Fruit fly (Drosophila melanogaster) whole organism, wandering third instar larva: ENCODE measurements around the gene Kaz.

ENCODE experiments used
- Abd-B ChIP-seq: fragments of >200 bp; optimal IDR thresholded peaks from 2 replicates; lab custom pipeline; 2017; ENCODE audit warnings: missing biosample characterization, missing genetic modification characterization
- CG32264 ChIP-seq: fragments of 200-800 bp; sonication (Bioruptor generic); optimal IDR thresholded peaks from 2 replicates; lab custom pipeline; 2016; ENCODE audit warnings: missing biosample characterization, missing genetic modification characterization
- CG9705 ChIP-seq: fragments of 200-800 bp; sonication (Bioruptor generic); optimal IDR thresholded peaks from 2 replicates; lab custom pipeline; 2018; ENCODE audit warnings: missing biosample characterization, mild to moderate bottlenecking, missing genetic modification characterization
- CrebA ChIP-seq: fragments of 200-800 bp; sonication (Bioruptor generic); optimal IDR thresholded peaks from 2 replicates; lab custom pipeline; 2016; ENCODE audit warnings: missing biosample characterization, mild to moderate bottlenecking, missing genetic modification characterization, borderline replicate concordance
- Dfd ChIP-seq: fragments of >200 bp; optimal IDR thresholded peaks from 2 replicates; lab custom pipeline; 2017; ENCODE audit warnings: missing biosample characterization, missing genetic modification characterization
- Dif ChIP-seq: fragments of 200-275, 200-300 bp; sonication (Bioruptor generic); optimal IDR thresholded peaks from 2 replicates; lab custom pipeline; 2018; ENCODE audit warnings: missing biosample characterization, missing genetic modification characterization; ENCODE audit not compliant: partially characterized antibody
- GATAd ChIP-seq: sonication (Bioruptor generic); optimal IDR thresholded peaks from 2 replicates; lab custom pipeline; 2016; ENCODE audit warnings: missing biosample characterization, missing genetic modification characterization
- HLH106 ChIP-seq: fragments of 200-800 bp; optimal IDR thresholded peaks from 3 replicates; lab custom pipeline; 2019; ENCODE audit warnings: missing biosample characterization, mild to moderate bottlenecking, missing genetic modification characterization, moderate library complexity
- Hnf4 ChIP-seq: fragments of 200-800 bp; sonication (Bioruptor generic); optimal IDR thresholded peaks from 2 replicates; lab custom pipeline; 2016; ENCODE audit warnings: missing biosample characterization, mild to moderate bottlenecking, missing genetic modification characterization
- Hr78 ChIP-seq: fragments of >200 bp; optimal IDR thresholded peaks from 2 replicates; lab custom pipeline; 2017; ENCODE audit warnings: missing biosample characterization, missing genetic modification characterization
- Hr83 ChIP-seq: fragments of 200-300 bp; sonication (Bioruptor generic); optimal IDR thresholded peaks from 2 replicates; lab custom pipeline; 2016; ENCODE audit warnings: missing biosample characterization, mild to moderate bottlenecking, missing genetic modification characterization, moderate library complexity; ENCODE audit not compliant: poor library complexity, severe bottlenecking
- Jra ChIP-seq: sonication (Bioruptor generic); optimal IDR thresholded peaks from 2 replicates; lab custom pipeline; 2016; ENCODE audit warnings: missing biosample characterization, missing genetic modification characterization
- Mio ChIP-seq: sonication (Bioruptor generic); optimal IDR thresholded peaks from 2 replicates; lab custom pipeline; 2016; ENCODE audit warnings: missing biosample characterization, missing genetic modification characterization
- Myc ChIP-seq: fragments of >200 bp; optimal IDR thresholded peaks from 2 replicates; lab custom pipeline; 2017
- N ChIP-seq: fragments of >200 bp; optimal IDR thresholded peaks from 2 replicates; lab custom pipeline; 2018; ENCODE audit warnings: missing biosample characterization, missing external identifiers, missing genetic modification characterization
- OdsH ChIP-seq: fragments of 200-800 bp; sonication (Bioruptor generic); optimal IDR thresholded peaks from 2 replicates; lab custom pipeline; 2016; ENCODE audit warnings: missing biosample characterization, mild to moderate bottlenecking, missing genetic modification characterization
- Rel ChIP-seq, 2 experiments: fragments of 200-800 bp; sonication (Bioruptor generic) in 1 of 2; optimal IDR thresholded peaks; 2 replicates in 1 of 2; 3 replicates in 1 of 2; lab custom pipeline; 2016 to 2019; ENCODE audit warnings: mild to moderate bottlenecking in 2 of 2, missing biosample characterization in 2 of 2, missing genetic modification characterization in 2 of 2, moderate library complexity in 1 of 2
- Sp1 ChIP-seq: fragments of 200-800 bp; sonication (Bioruptor generic); optimal IDR thresholded peaks from 3 replicates; lab custom pipeline; 2019; ENCODE audit warnings: missing biosample characterization, mild to moderate bottlenecking, missing genetic modification characterization, moderate library complexity
- Vsx2 ChIP-seq: fragments of 200-300, 225-300 bp; sonication (Bioruptor generic); optimal IDR thresholded peaks from 2 replicates; lab custom pipeline; 2018; ENCODE audit warnings: missing biosample characterization, missing genetic modification characterization; ENCODE audit not compliant: partially characterized antibody
- br ChIP-seq: fragments of 200-800 bp; sonication (Bioruptor generic); optimal IDR thresholded peaks from 2 replicates; lab custom pipeline; 2016; ENCODE audit warnings: missing biosample characterization, missing genetic modification characterization
- brk ChIP-seq: fragments of 200-800 bp; sonication (Bioruptor generic); optimal IDR thresholded peaks from 2 replicates; lab custom pipeline; 2016; ENCODE audit warnings: missing biosample characterization, mild to moderate bottlenecking, missing genetic modification characterization
- dl ChIP-seq, 2 experiments: fragments of 175-275, 200-275 bp in 1 of 2; fragments of 200-275 bp in 1 of 2; sonication (Bioruptor generic); optimal IDR thresholded peaks; lab custom pipeline; 2018; ENCODE audit warnings: mild to moderate bottlenecking in 2 of 2, missing biosample characterization in 2 of 2, missing genetic modification characterization in 2 of 2, moderate library complexity in 2 of 2; ENCODE audit not compliant: partially characterized antibody in 2 of 2, insufficient read depth in 1 of 2
- dmrt93B ChIP-seq: fragments of 200-800 bp; sonication (Bioruptor generic); optimal IDR thresholded peaks from 2 replicates; lab custom pipeline; 2018; ENCODE audit warnings: missing biosample characterization, mild to moderate bottlenecking, missing genetic modification characterization
- dsf ChIP-seq: sonication (Bioruptor generic); optimal IDR thresholded peaks from 2 replicates; lab custom pipeline; 2016; ENCODE audit warnings: missing biosample characterization, missing genetic modification characterization, borderline replicate concordance
- ey ChIP-seq: fragments of 200-800 bp; sonication (Bioruptor generic); optimal IDR thresholded peaks from 2 replicates; lab custom pipeline; 2016; ENCODE audit warnings: missing biosample characterization, missing genetic modification characterization
- foxo ChIP-seq, 2 experiments: fragments of 200-800 bp; sonication (Bioruptor generic); optimal IDR thresholded peaks; 2 replicates in 1 of 2; 3 replicates in 1 of 2; lab custom pipeline; 2016 to 2017; ENCODE audit warnings: missing biosample characterization in 2 of 2, missing genetic modification characterization in 2 of 2
- fru ChIP-seq: fragments of 200-800 bp; sonication (Bioruptor generic); optimal IDR thresholded peaks from 3 replicates; lab custom pipeline; 2016; ENCODE audit warnings: missing biosample characterization, mild to moderate bottlenecking, missing genetic modification characterization
- h ChIP-seq: fragments of 200-800 bp; sonication (Bioruptor generic); optimal IDR thresholded peaks from 3 replicates; lab custom pipeline; 2016; ENCODE audit warnings: missing biosample characterization, mild to moderate bottlenecking, missing genetic modification characterization
- jim ChIP-seq: fragments of 175-275, 200-325 bp; sonication (Bioruptor generic); optimal IDR thresholded peaks from 2 replicates; lab custom pipeline; 2016; ENCODE audit warnings: missing biosample characterization, mild to moderate bottlenecking, missing genetic modification characterization
- lola ChIP-seq: fragments of >200 bp; optimal IDR thresholded peaks from 2 replicates; lab custom pipeline; 2017; ENCODE audit warnings: missing biosample characterization, missing genetic modification characterization
- pan ChIP-seq: fragments of >200 bp; optimal IDR thresholded peaks from 2 replicates; lab custom pipeline; 2017
- psq ChIP-seq: fragments of 200-800 bp; sonication (Bioruptor generic); optimal IDR thresholded peaks from 3 replicates; lab custom pipeline; 2017; ENCODE audit warnings: missing biosample characterization, mild to moderate bottlenecking, missing genetic modification characterization, moderate library complexity
- rgr ChIP-seq: fragments of 200-800 bp; sonication (Bioruptor generic); optimal IDR thresholded peaks from 3 replicates; lab custom pipeline; 2016; ENCODE audit warnings: missing biosample characterization, mild to moderate bottlenecking, missing genetic modification characterization
- sage ChIP-seq: fragments of 200-800 bp; sonication (Bioruptor generic); optimal IDR thresholded peaks from 2 replicates; lab custom pipeline; 2016; ENCODE audit warnings: missing biosample characterization, mild to moderate bottlenecking, missing genetic modification characterization
- sv ChIP-seq: fragments of 200-800 bp; sonication (Bioruptor generic); optimal IDR thresholded peaks from 3 replicates; lab custom pipeline; 2016; ENCODE audit warnings: missing biosample characterization, missing genetic modification characterization
- tai ChIP-seq: sonication (Bioruptor generic); optimal IDR thresholded peaks from 2 replicates; lab custom pipeline; 2016; ENCODE audit warnings: missing biosample characterization, missing genetic modification characterization
- usp ChIP-seq: fragments of >200 bp; optimal IDR thresholded peaks from 2 replicates; lab custom pipeline; 2017; ENCODE audit warnings: missing biosample characterization, missing genetic modification characterization
- woc ChIP-seq: sonication (Bioruptor generic); optimal IDR thresholded peaks from 2 replicates; lab custom pipeline; 2016; ENCODE audit warnings: missing biosample characterization, mild to moderate bottlenecking, missing genetic modification characterization

Kaz gene

dm6 chr3R:24856143-24856542 lies 26.4 kb upstream of the Kaz start, which contains the start of gene HDAC11:
HDAC11 (minus strand) TSS chr3R:24856243.
- TF ChIP-seq OdsH (GFP tag; lab: Kevin White, UChicago) = no peak
- no peak for TF ChIP-seq dmrt93B (GFP tag; lab: Kevin White, UChicago)
- no peak for TF ChIP-seq Hr78
- TF ChIP-seq Abd-B (GFP tag; lab: Kevin White, UChicago) = no peak
- TF ChIP-seq dl (GFP tag; optimal IDR thresholded peaks at IDR 0.05; lab: Kevin White, UChicago; ENCODE audit: insufficient read depth in 1 of 2, partially characterized antibody in 2 of 2) = no peak
- TF ChIP-seq Myc = no peak
- no peak for TF ChIP-seq Sp1 (GFP tag; lab: Kevin White, UChicago)
- TF ChIP-seq Vsx2 (GFP tag; lab: Kevin White, UChicago) = no peak
- no peak for TF ChIP-seq foxo (GFP tag; optimal IDR thresholded peaks at IDR 0.05; lab: Kevin White, UChicago)
- TF ChIP-seq Hnf4 = no peak
- no peak for TF ChIP-seq Rel (GFP tag; optimal IDR thresholded peaks at IDR 0.05; lab: Kevin White, UChicago)
- TF ChIP-seq Rel (tag; optimal IDR thresholded peaks at IDR 0.05; lab: Kevin White, UChicago) = no peak
- TF ChIP-seq GATAd (GFP tag; lab: Kevin White, UChicago) = no peak
- TF ChIP-seq psq (GFP tag; lab: Kevin White, UChicago) = no peak

- TF ChIP-seq usp (GFP tag; lab: Kevin White, UChicago) (no peak), Rel (GFP tag; optimal IDR thresholded peaks at IDR 0.05; lab: Kevin White, UChicago) (no peak), Rel (tag; optimal IDR thresholded peaks at IDR 0.05; lab: Kevin White, UChicago) (peak; percentile 59)
These were observed 21.7 kb upstream of the Kaz start, which contains the start of gene Nct for dm6 chr3R:24851429-24851828. Nct (plus strand) TSS chr3R:24851601.

- TF ChIP-seq Dif (no peak), Myc (peak; percentile 63), jim (GFP tag; lab: Kevin White, UChicago) (peak; percentile 27), Jra (GFP tag; lab: Kevin White, UChicago) (peak; percentile 89), dsf (peak; percentile 76), Hnf4 (peak; percentile 97), usp (GFP tag; lab: Kevin White, UChicago) (no peak), pan (lab: Kevin White, UChicago) (no peak), CrebA (GFP tag; lab: Kevin White, UChicago) (no peak), Hr83 (peak; percentile 98), Mio (GFP tag; lab: Kevin White, UChicago) (peak; percentile 2), lola (GFP tag; lab: Kevin White, UChicago) (no peak), fru (GFP tag; lab: Kevin White, UChicago) (no peak), Dfd (GFP tag; lab: Kevin White, UChicago) (no peak), Vsx2 (GFP tag; lab: Kevin White, UChicago) (peak; percentile 21), Sp1 (GFP tag; lab: Kevin White, UChicago) (no peak), sv (peak; percentile 78), brk (GFP tag; lab: Kevin White, UChicago) (no peak), Hr78 (no peak), N (GFP tag; lab: Kevin White, UChicago) (no peak), tai (no peak), Rel (GFP tag; optimal IDR thresholded peaks at IDR 0.05; lab: Kevin White, UChicago) (no peak), Rel (tag; optimal IDR thresholded peaks at IDR 0.05; lab: Kevin White, UChicago) (peak; percentile 27), woc (no peak), rgr (GFP tag; lab: Kevin White, UChicago) (peak; percentile 89), CG32264 (no peak), ey (peak; percentile 74), sage (no peak), HLH106 (peak; percentile 69), OdsH (GFP tag; lab: Kevin White, UChicago) (peak; percentile 71), CG9705 (GFP tag; lab: Kevin White, UChicago) (peak; percentile 74), br (GFP tag; lab: Kevin White, UChicago) (peak; percentile 80), h (peak; percentile 85), psq (GFP tag; lab: Kevin White, UChicago) (peak; percentile 74), dmrt93B (GFP tag; lab: Kevin White, UChicago) (peak; percentile 54), foxo (GFP tag; optimal IDR thresholded peaks at IDR 0.05; lab: Kevin White, UChicago) (peak in 1 of 2 experiments; percentile 88), dl (GFP tag; optimal IDR thresholded peaks at IDR 0.05; lab: Kevin White, UChicago; ENCODE audit: insufficient read depth in 1 of 2, partially characterized antibody in 2 of 2) (no peak), Abd-B (GFP tag; lab: Kevin White, UChicago) (no peak), GATAd (GFP tag; lab: Kevin White, UChicago) (peak; percentile 46)
These were observed 20.7 kb upstream of the Kaz start, which contains the start of gene CG7006 for dm6 chr3R:24850420-24850819. CG7006 (plus strand) TSS chr3R:24850627.
